Worm (Caenorhabditis elegans): ENCODE measurements around the gene irld-28.

DNA sequence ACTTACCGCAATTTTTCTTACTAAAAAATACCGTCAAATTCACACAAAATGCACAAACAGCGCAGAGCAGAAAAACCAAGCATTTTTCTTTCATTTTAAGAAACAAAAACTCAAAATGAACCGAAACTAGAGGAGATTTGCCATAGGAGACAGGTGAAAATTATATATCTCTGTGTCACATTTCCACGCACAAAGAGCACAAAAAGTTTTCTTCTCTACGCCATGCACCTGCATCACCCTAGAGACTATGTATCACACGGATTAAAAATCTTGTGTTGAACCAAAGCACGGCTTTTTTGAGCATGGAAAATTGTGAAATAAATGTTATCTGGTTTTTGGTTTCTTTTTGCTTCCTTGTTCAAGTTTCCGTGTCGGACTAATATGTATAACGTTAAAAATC is 32.3 kb downstream of the irld-28 start, which contains the start of gene irld-15:
- TF ChIP-seq med-1 (GFP tag; optimal IDR thresholded peaks at IDR 0.05; ENCODE audit: insufficient read depth) (no peak), klf-2 (GFP tag; conservative IDR thresholded peaks at IDR 0.05) (no peak), flt-1 (GFP tag; IDR thresholded peaks at IDR 0.05) (no peak), ztf-29 (GFP tag; IDR thresholded peaks at IDR 0.05) (no peak)

Data from whole organism, midembryonic.